Fruit fly (Drosophila melanogaster) whole organism, embryonic: ENCODE measurements around the gene stumps.
A peak's percentile ranks its signal among the peaks of the same experiment; 100 is the strongest.

ENCODE experiments used
- ATbp ChIP-seq: fragments of 200-800 bp; sonication (Bioruptor generic); optimal IDR thresholded peaks from 2 replicates; lab custom pipeline; 2017; ENCODE audit warnings: missing biosample characterization, mild to moderate bottlenecking, missing genetic modification characterization, missing genetic modification reagents
- Antp ChIP-seq: fragments of 200-800 bp; sonication (Bioruptor generic); optimal IDR thresholded peaks from 3 replicates; lab custom pipeline; 2016; ENCODE audit warnings: missing biosample characterization, missing genetic modification characterization
- B-H2 ChIP-seq: fragments of 200-800 bp; sonication (Bioruptor generic); optimal IDR thresholded peaks from 2 replicates; lab custom pipeline; 2018; ENCODE audit warnings: missing biosample characterization, mild to moderate bottlenecking, missing genetic modification characterization
- CG10274 ChIP-seq: fragments of 200-800 bp; sonication (Bioruptor generic); optimal IDR thresholded peaks from 3 replicates; lab custom pipeline; 2017; ENCODE audit warnings: missing biosample characterization, mild to moderate bottlenecking, missing genetic modification characterization
- CG11093 ChIP-seq: fragments of 200-800 bp; sonication (Bioruptor generic); IDR thresholded peaks from 3 replicates; pipeline ENCODE4 v1.3.6; 2022; ENCODE audit warnings: missing biosample characterization, missing genetic modification characterization
- CG11398 ChIP-seq: fragments of 200-800 bp; sonication (Bioruptor generic); optimal IDR thresholded peaks from 2 replicates; lab custom pipeline; 2016; ENCODE audit warnings: missing biosample characterization, missing genetic modification characterization
- CG12219 ChIP-seq: fragments of 200-800 bp; sonication (Bioruptor generic); optimal IDR thresholded peaks from 3 replicates; lab custom pipeline; 2018; ENCODE audit warnings: missing biosample characterization, mild to moderate bottlenecking, missing genetic modification characterization
- CG13123 ChIP-seq: fragments of 200-800 bp; sonication (Bioruptor generic); optimal IDR thresholded peaks from 2 replicates; lab custom pipeline; 2016; ENCODE audit warnings: missing biosample characterization, missing genetic modification characterization
- CG13624 ChIP-seq: fragments of 200-800 bp; sonication (Bioruptor generic); optimal IDR thresholded peaks from 2 replicates; lab custom pipeline; 2016; ENCODE audit warnings: missing biosample characterization, missing genetic modification characterization
- CG1602 ChIP-seq: fragments of 200-800 bp; sonication (Bioruptor generic); optimal IDR thresholded peaks from 3 replicates; lab custom pipeline; 2016; ENCODE audit warnings: missing biosample characterization, missing genetic modification characterization
- CG16863 ChIP-seq: fragments of 200-800 bp; sonication (Bioruptor generic); optimal IDR thresholded peaks from 3 replicates; lab custom pipeline; 2016; ENCODE audit warnings: missing biosample characterization, missing genetic modification characterization
- CG17359 ChIP-seq: fragments of 200-800 bp; sonication (Bioruptor generic); optimal IDR thresholded peaks from 3 replicates; lab custom pipeline; 2018; ENCODE audit warnings: missing biosample characterization, mild to moderate bottlenecking, missing genetic modification characterization, moderate library complexity
- CG1832 ChIP-seq: fragments of 200-800 bp; sonication (Bioruptor generic); optimal IDR thresholded peaks from 2 replicates; lab custom pipeline; 2017; ENCODE audit warnings: missing biosample characterization, mild to moderate bottlenecking, missing genetic modification characterization, inconsistent platforms
- CG2129 ChIP-seq: fragments of 200-800 bp; sonication (Bioruptor generic); IDR thresholded peaks from 2 replicates; pipeline ENCODE4 v1.3.6; 2022; ENCODE audit warnings: missing biosample characterization, missing genetic modification characterization; ENCODE audit not compliant: partially characterized antibody
- CG32532 ChIP-seq: fragments of 200-800 bp; sonication (Bioruptor generic); IDR thresholded peaks from 2 replicates; pipeline ENCODE4 v1.3.6; 2022; ENCODE audit warnings: missing biosample characterization, missing genetic modification characterization
- CG32767 ChIP-seq: fragments of 200-800 bp; sonication (Bioruptor generic); IDR thresholded peaks from 2 replicates; pipeline ENCODE4 v1.3.6; 2022; ENCODE audit warnings: missing biosample characterization, missing genetic modification characterization
- CG4820 ChIP-seq: fragments of 200-800 bp; sonication (Bioruptor generic); optimal IDR thresholded peaks from 3 replicates; lab custom pipeline; 2016; ENCODE audit warnings: missing biosample characterization, missing genetic modification characterization
- CG6813 ChIP-seq: fragments of 200-800 bp; sonication (Bioruptor generic); optimal IDR thresholded peaks from 2 replicates; lab custom pipeline; 2017; ENCODE audit warnings: missing biosample characterization, missing genetic modification characterization, mild to moderate bottlenecking, moderate library complexity, missing genetic modification reagents
- CG7271 ChIP-seq: fragments of 200-800 bp; sonication (Bioruptor generic); optimal IDR thresholded peaks from 2 replicates; lab custom pipeline; 2018; ENCODE audit warnings: missing biosample characterization, mild to moderate bottlenecking, missing genetic modification characterization, moderate library complexity
- CG8290 ChIP-seq, 3 experiments: fragments of 200-800 bp; sonication (Bioruptor generic); optimal IDR thresholded peaks; 2 replicates each; lab custom pipeline; 2016 to 2019; ENCODE audit warnings: missing biosample characterization in 3 of 3, missing genetic modification characterization in 3 of 3, mild to moderate bottlenecking in 2 of 3, moderate library complexity in 1 of 3
- D19B ChIP-seq: fragments of 200-800 bp; sonication (Bioruptor generic); optimal IDR thresholded peaks from 2 replicates; lab custom pipeline; 2017; ENCODE audit warnings: missing biosample characterization, mild to moderate bottlenecking, missing genetic modification characterization
- Deaf1 ChIP-seq: fragments of 200-800 bp; optimal IDR thresholded peaks from 3 replicates; lab custom pipeline; 2019; ENCODE audit warnings: missing biosample characterization, mild to moderate bottlenecking, missing genetic modification characterization, moderate library complexity
- Dek ChIP-seq: fragments of 200-800 bp; sonication (Bioruptor generic); optimal IDR thresholded peaks from 3 replicates; lab custom pipeline; 2019; ENCODE audit warnings: missing biosample characterization, mild to moderate bottlenecking, missing genetic modification characterization, moderate library complexity
- H15 ChIP-seq: fragments of 200-800 bp; sonication (Bioruptor generic); IDR thresholded peaks from 3 replicates; pipeline ENCODE4 v1.3.6; 2022; ENCODE audit warnings: missing biosample characterization, missing genetic modification characterization
- Hr51 ChIP-seq, 2 experiments: fragments of 200-800 bp; sonication (Bioruptor generic); optimal IDR thresholded peaks; 2 replicates in 1 of 2; 3 replicates in 1 of 2; lab custom pipeline; 2016 to 2018; ENCODE audit warnings: missing biosample characterization in 2 of 2, missing genetic modification characterization in 2 of 2, mild to moderate bottlenecking in 1 of 2, moderate library complexity in 1 of 2
- Med ChIP-seq: fragments of 200-800 bp; sonication (Bioruptor generic); peaks from one replicate; lab custom pipeline; 2016; ENCODE audit warnings: missing biosample characterization, missing genetic modification characterization, mild to moderate bottlenecking, inconsistent platforms, moderate library complexity
- Nf-YA ChIP-seq: fragments of 200-800 bp; sonication (Bioruptor generic); IDR thresholded peaks from 2 replicates; pipeline ENCODE4 v1.3.6; 2022; ENCODE audit warnings: missing biosample characterization, missing genetic modification characterization
- Opbp ChIP-seq: fragments of 200-800 bp; sonication (Bioruptor generic); IDR thresholded peaks from 3 replicates; pipeline ENCODE4 v1.3.6; 2022; ENCODE audit warnings: missing biosample characterization, missing genetic modification characterization; ENCODE audit not compliant: partially characterized antibody
- Side ChIP-seq: fragments of 200-800 bp; sonication (Bioruptor generic); optimal IDR thresholded peaks from 2 replicates; lab custom pipeline; 2016; ENCODE audit warnings: missing biosample characterization, missing genetic modification characterization
- Stat92E ChIP-seq, 3 experiments: fragments of >200 bp in 2 of 3; fragments of 200-800 bp in 1 of 3; sonication (Bioruptor generic) in 1 of 3; optimal IDR thresholded peaks; 2 replicates each; lab custom pipeline; 2017 to 2019; ENCODE audit warnings: missing biosample characterization in 3 of 3, missing genetic modification characterization in 3 of 3, mild to moderate bottlenecking in 1 of 3, moderate library complexity in 1 of 3
- ci ChIP-seq: fragments of 200-800 bp; sonication (Bioruptor generic); IDR thresholded peaks from 3 replicates; pipeline ENCODE4 v1.3.6; 2022; ENCODE audit warnings: missing biosample characterization, missing genetic modification characterization
- crp ChIP-seq, 2 experiments: fragments of 200-800 bp; sonication (Bioruptor generic); optimal IDR thresholded peaks; 2 replicates in 1 of 2; 3 replicates in 1 of 2; lab custom pipeline; 2017; ENCODE audit warnings: missing biosample characterization in 2 of 2, missing genetic modification characterization in 2 of 2, mild to moderate bottlenecking in 1 of 2, moderate library complexity in 1 of 2
- dimm ChIP-seq: fragments of 200-800 bp; sonication (Bioruptor generic); IDR thresholded peaks from 2 replicates; pipeline ENCODE4 v1.3.6; 2022; ENCODE audit warnings: missing biosample characterization, missing genetic modification characterization
- esg ChIP-seq: fragments of 200-800 bp; sonication (Bioruptor generic); conservative IDR thresholded peaks from 2 replicates; pipeline ENCODE4 v1.3.6; 2022; ENCODE audit warnings: missing biosample characterization, missing genetic modification characterization
- eyg ChIP-seq: fragments of 200-800 bp; sonication (Bioruptor generic); optimal IDR thresholded peaks from 3 replicates; lab custom pipeline; 2016; ENCODE audit warnings: missing biosample characterization, missing genetic modification characterization
- fru ChIP-seq: fragments of >200 bp; optimal IDR thresholded peaks from 2 replicates; lab custom pipeline; 2017
- gfzf ChIP-seq: fragments of 200-800 bp; sonication (Bioruptor generic); optimal IDR thresholded peaks from 2 replicates; lab custom pipeline; 2016; ENCODE audit warnings: missing biosample characterization, mild to moderate bottlenecking, missing genetic modification characterization, moderate library complexity
- hb ChIP-seq: fragments of 200-800 bp; sonication (Bioruptor generic); IDR thresholded peaks from 3 replicates; pipeline ENCODE4 v1.3.6; 2022; ENCODE audit warnings: missing biosample characterization, missing genetic modification characterization; ENCODE audit not compliant: partially characterized antibody
- inv ChIP-seq: fragments of 200-800 bp; sonication (Bioruptor generic); IDR thresholded peaks from 2 replicates; pipeline ENCODE4 v1.3.6; 2022; ENCODE audit warnings: missing biosample characterization, missing genetic modification characterization; ENCODE audit not compliant: partially characterized antibody
- knrl ChIP-seq: fragments of 200-800 bp; sonication (Bioruptor generic); IDR thresholded peaks from 3 replicates; pipeline ENCODE4 v1.3.6; 2022; ENCODE audit warnings: missing biosample characterization, missing genetic modification characterization; ENCODE audit not compliant: partially characterized antibody
- prd ChIP-seq, 3 experiments: fragments of >200 bp in 2 of 3; fragments of 200-800 bp in 1 of 3; sonication (Bioruptor generic) in 1 of 3; optimal IDR thresholded peaks in 2 of 3; IDR thresholded peaks in 1 of 3; 2 replicates in 2 of 3; 3 replicates in 1 of 3; pipeline versions ENCODE4 v1.3.6 to Lab custom; 2017 to 2022; ENCODE audit warnings: missing biosample characterization in 1 of 3, missing genetic modification characterization in 1 of 3
- slbo ChIP-seq: fragments of 200-800 bp; sonication (Bioruptor generic); IDR thresholded peaks from 2 replicates; pipeline ENCODE4 v1.3.6; 2022; ENCODE audit warnings: missing biosample characterization, missing genetic modification characterization
- sug ChIP-seq: fragments of 200-800 bp; optimal IDR thresholded peaks from 2 replicates; lab custom pipeline; 2019; ENCODE audit warnings: missing biosample characterization, mild to moderate bottlenecking, missing genetic modification characterization, moderate library complexity
- trem ChIP-seq: fragments of 200-800 bp; optimal IDR thresholded peaks from 3 replicates; lab custom pipeline; 2019; ENCODE audit warnings: missing biosample characterization, mild to moderate bottlenecking, missing genetic modification characterization, moderate library complexity
- twi ChIP-seq: fragments of 200-800 bp; optimal IDR thresholded peaks from 2 replicates; lab custom pipeline; 2019; ENCODE audit warnings: missing biosample characterization, mild to moderate bottlenecking, missing genetic modification characterization, moderate library complexity
- yki ChIP-seq: fragments of >200 bp; optimal IDR thresholded peaks from 3 replicates; lab custom pipeline; 2018
- zf30C ChIP-seq: fragments of 200-800 bp; sonication (Bioruptor generic); optimal IDR thresholded peaks from 3 replicates; lab custom pipeline; 2018; ENCODE audit warnings: missing biosample characterization, mild to moderate bottlenecking, missing genetic modification characterization

The stumps gene

dm6 chr3R:14574962-14575717 lies 1.9 kb upstream of the stumps start (continued):
- peak; percentile 72 for TF ChIP-seq CG17359 (tag; lab: Kevin White, UChicago)
- TF ChIP-seq eyg (GFP tag; lab: Kevin White, UChicago): no peak
- TF ChIP-seq CG7271 (tag; lab: Kevin White, UChicago): peak; percentile 6
- no peak for TF ChIP-seq knrl (GFP tag; lab: Robert Waterston, UW)
- TF ChIP-seq crp (GFP tag; optimal IDR thresholded peaks at IDR 0.05; lab: Kevin White, UChicago): peak in 1 of 2 experiments; percentile 45
- no peak for TF ChIP-seq prd (optimal IDR thresholded peaks at IDR 0.05; lab: Kevin White, UChicago)
- TF ChIP-seq prd (GFP tag; IDR thresholded peaks at IDR 0.05; lab: Robert Waterston, UW): peak; percentile 79; the same call in 2 of the 3 replicates
- no peak for TF ChIP-seq yki
- peak; percentile 84 for TF ChIP-seq slbo
- TF ChIP-seq CG12219: peak; percentile 44
- no peak for TF ChIP-seq fru (lab: Kevin White, UChicago)
- no peak for TF ChIP-seq Antp (GFP tag; lab: Kevin White, UChicago)
- peak; percentile 44 for TF ChIP-seq twi (tag; lab: Kevin White, UChicago)
- peak; percentile 68 for TF ChIP-seq D19B
- peak; percentile 61 for TF ChIP-seq trem (tag; lab: Kevin White, UChicago)
- no peak for TF ChIP-seq CG2129
- TF ChIP-seq B-H2 (GFP tag; lab: Kevin White, UChicago): no peak
- TF ChIP-seq CG32532 (GFP tag; lab: Robert Waterston, UW): peak; percentile 76
- no peak for TF ChIP-seq gfzf (GFP tag; lab: Kevin White, UChicago)
- no peak for TF ChIP-seq dimm
- TF ChIP-seq Deaf1 (tag; lab: Kevin White, UChicago): peak; percentile 56
- peak; percentile 57 for TF ChIP-seq sug
- TF ChIP-seq Opbp (GFP tag; lab: Robert Waterston, UW): no peak
- no peak for TF ChIP-seq Stat92E (GFP tag; optimal IDR thresholded peaks at IDR 0.05; lab: Kevin White, UChicago)
- TF ChIP-seq esg: peak; percentile 65
- TF ChIP-seq CG4820 (GFP tag; lab: Kevin White, UChicago): peak; percentile 67
- TF ChIP-seq zf30C (GFP tag; lab: Kevin White, UChicago): no peak
- TF ChIP-seq CG8290 (GFP tag; optimal IDR thresholded peaks at IDR 0.05; lab: Kevin White, UChicago): peak; percentile 70
- peak; percentile 14 to 40 for TF ChIP-seq CG8290 (tag; optimal IDR thresholded peaks at IDR 0.05; lab: Kevin White, UChicago)
- peak; percentile 78 for TF ChIP-seq CG1602 (GFP tag; lab: Kevin White, UChicago)
- peak; percentile 62; the same call in 1 of the 3 replicates for TF ChIP-seq H15
- TF ChIP-seq CG13624 (GFP tag; lab: Kevin White, UChicago): peak; percentile 5
- TF ChIP-seq hb (GFP tag; lab: Robert Waterston, UW): no peak
- TF ChIP-seq ATbp (GFP tag; lab: Kevin White, UChicago): peak; percentile 43
- TF ChIP-seq Hr51 (GFP tag; optimal IDR thresholded peaks at IDR 0.05; lab: Kevin White, UChicago): peak; percentile 35 to 80
- TF ChIP-seq Side: peak; percentile 45
- TF ChIP-seq ci (GFP tag; lab: Robert Waterston, UW): peak; percentile 41; the same call in 2 of the 3 replicates
- TF ChIP-seq CG32767 (GFP tag; lab: Robert Waterston, UW): peak; percentile 48; the same call in 1 of the 2 replicates
- TF ChIP-seq Dek (tag; lab: Kevin White, UChicago): peak; percentile 65
- TF ChIP-seq inv (GFP tag; lab: Robert Waterston, UW): no peak
- TF ChIP-seq CG10274 (GFP tag; lab: Kevin White, UChicago): peak; percentile 49
- TF ChIP-seq Nf-YA (GFP tag; lab: Robert Waterston, UW): peak; percentile 22; the same call in 1 of the 2 replicates
- peak; percentile 5 for TF ChIP-seq CG1832 (GFP tag; lab: Kevin White, UChicago)
- TF ChIP-seq CG11398 (GFP tag; lab: Kevin White, UChicago): peak; percentile 13
- peak; percentile 79 for TF ChIP-seq Med (GFP tag; lab: Kevin White, UChicago)
- peak; percentile 41; the same call in 1 of the 3 replicates for TF ChIP-seq CG11093 (GFP tag; lab: Robert Waterston, UW)
- peak; percentile 51 for TF ChIP-seq CG6813
- peak; percentile 60 for TF ChIP-seq CG13123 (GFP tag; lab: Kevin White, UChicago)
- peak; percentile 64 for TF ChIP-seq CG16863 (GFP tag; lab: Kevin White, UChicago)
